Fruit fly (Drosophila melanogaster) whole organism, prepupa: ENCODE measurements around the gene mRpS18B.

Source experiments
- Eip93F ChIP-seq: fragments of 200-800 bp; sonication (Bioruptor generic); optimal IDR thresholded peaks from 2 replicates; lab custom pipeline; 2016; ENCODE audit warnings: missing biosample characterization, mild to moderate bottlenecking, missing genetic modification characterization
- Hr39 ChIP-seq: fragments of 200-800 bp; sonication (Bioruptor generic); optimal IDR thresholded peaks from 2 replicates; lab custom pipeline; 2016; ENCODE audit warnings: missing biosample characterization, missing genetic modification characterization
- Sox15 ChIP-seq: fragments of 200-800 bp; sonication (Bioruptor generic); optimal IDR thresholded peaks from 3 replicates; lab custom pipeline; 2016; ENCODE audit warnings: missing biosample characterization, missing genetic modification characterization
- dsx ChIP-seq: fragments of 200-800 bp; optimal IDR thresholded peaks from 3 replicates; lab custom pipeline; 2019; ENCODE audit warnings: missing biosample characterization, mild to moderate bottlenecking, missing genetic modification characterization, moderate library complexity; ENCODE audit not compliant: poor library complexity, severe bottlenecking
- fd85E ChIP-seq: fragments of 200-800 bp; sonication (Bioruptor generic); optimal IDR thresholded peaks from 3 replicates; lab custom pipeline; 2016; ENCODE audit warnings: missing biosample characterization, missing genetic modification characterization
- spab ChIP-seq: fragments of 200-800 bp; sonication (Bioruptor generic); optimal IDR thresholded peaks from 2 replicates; lab custom pipeline; 2017; ENCODE audit warnings: missing biosample characterization, mild to moderate bottlenecking, missing genetic modification characterization, missing genetic modification reagents

- TF ChIP-seq spab (GFP tag; lab: Kevin White, UChicago) (no peak), Sox15 (GFP tag; lab: Kevin White, UChicago) (peak; percentile 58), Hr39 (GFP tag; lab: Kevin White, UChicago) (peak; percentile 61), Eip93F (GFP tag; lab: Kevin White, UChicago) (no peak), dsx (GFP tag; lab: Kevin White, UChicago) (no peak), fd85E (GFP tag; lab: Kevin White, UChicago) (no peak)
Observed at dm6 chr2L:20061018-20061657, 35.9 kb downstream of the mRpS18B start, which contains the start of the genes barr and lok.
